Fruit fly (Drosophila melanogaster) whole organism: Measurements from ENCODE around the gene bero.

Source experiments
- CG8478 ChIP-seq: fragments of >200 bp; optimal IDR thresholded peaks from 2 replicates; lab custom pipeline; 2018; ENCODE audit warnings: inconsistent platforms
- psq ChIP-seq: fragments of >200 bp; optimal IDR thresholded peaks from 2 replicates; lab custom pipeline; 2017

DNA sequence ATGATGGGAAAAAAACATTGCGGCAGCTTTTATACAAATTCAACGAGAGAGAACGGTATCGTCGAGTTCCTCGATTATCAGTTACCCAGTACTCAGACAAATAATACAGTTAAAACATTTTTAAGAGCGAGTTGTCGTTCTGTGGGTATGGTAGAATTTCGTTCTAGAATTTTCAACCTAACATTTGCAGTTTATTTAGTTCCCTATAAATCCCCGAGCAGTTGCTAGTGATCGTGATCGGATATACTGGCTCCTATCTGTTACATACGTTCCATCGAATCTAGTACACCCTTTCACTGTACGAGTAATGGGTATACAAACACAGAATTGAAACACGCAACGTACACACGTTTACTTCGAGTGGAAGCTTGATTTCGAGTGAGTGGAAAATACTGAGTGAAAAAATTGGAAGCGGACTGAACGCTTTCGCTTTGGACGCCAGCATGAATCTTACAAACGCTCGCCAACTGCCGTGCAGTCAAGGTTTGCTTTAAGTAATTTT is 6.3 kb downstream of the bero start, which contains the start of gene CG9338:
- no peak for TF ChIP-seq CG8478 (lab: Kevin White, UChicago)
- no peak for TF ChIP-seq psq (lab: Kevin White, UChicago)
